Fruit fly (Drosophila melanogaster): ENCODE measurements around the gene CG43739.

Gene CG43739

DNA sequence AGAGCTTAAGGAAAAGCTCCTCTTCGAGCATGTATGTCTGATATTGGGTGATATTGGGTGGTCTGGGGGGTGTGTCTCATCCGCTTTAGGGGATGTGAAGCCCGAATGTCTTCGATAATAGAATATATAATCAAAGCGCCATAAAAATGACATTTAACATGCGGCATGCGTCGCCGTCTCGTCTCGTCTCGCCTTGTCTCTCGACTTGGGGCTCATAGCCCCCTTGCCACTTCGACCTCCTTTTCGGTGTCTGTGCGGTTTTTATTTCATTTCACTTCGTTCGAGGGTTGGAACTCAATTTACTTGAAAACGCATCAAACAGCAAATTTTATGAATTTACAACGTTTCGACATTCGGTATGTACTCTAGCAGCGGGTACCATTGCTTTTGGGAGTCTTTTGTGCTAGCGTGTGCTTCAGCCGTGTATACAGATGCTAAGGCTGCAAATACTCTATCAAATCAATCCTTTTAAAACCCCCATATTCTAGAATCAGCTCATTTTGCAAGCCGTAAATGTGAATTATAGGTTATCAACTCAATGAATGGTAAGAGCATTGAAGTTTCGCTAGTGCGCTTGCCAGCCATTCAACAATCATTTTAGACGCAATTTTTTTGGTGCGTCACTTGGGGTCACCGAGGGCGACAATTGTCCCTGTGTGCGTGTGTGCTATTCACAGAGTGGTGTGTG lies 31.8 kb upstream of the CG43739 start (continued):
- TF ChIP-seq CG17186 (GFP tag; optimal IDR thresholded peaks at IDR 0.05) (no peak), cad (GFP tag; optimal IDR thresholded peaks at IDR 0.05) (no peak), Taf1 (GFP tag; IDR thresholded peaks at IDR 0.05) (no peak; the same call in 1 of the 2 replicates), Nf-YB (GFP tag; optimal IDR thresholded peaks at IDR 0.05) (no peak), CkIIα-i1 (GFP tag; IDR thresholded peaks at IDR 0.05) (no peak), CG14965 (GFP tag; optimal IDR thresholded peaks at IDR 0.05; ENCODE audit: borderline replicate concordance) (no peak), maf-S (GFP tag; optimal IDR thresholded peaks at IDR 0.05) (peak; percentile 20), CG7271 (tag; optimal IDR thresholded peaks at IDR 0.05) (no peak), eyg (GFP tag; optimal IDR thresholded peaks at IDR 0.05) (no peak), Hsf (GFP tag; optimal IDR thresholded peaks at IDR 0.05) (peak; percentile 55), Kr (GFP tag; optimal IDR thresholded peaks at IDR 0.05) (no peak), CG31224 (GFP tag; IDR thresholded peaks at IDR 0.05) (no peak), Hr39 (optimal IDR thresholded peaks at IDR 0.05) (no peak), ken (GFP tag; IDR thresholded peaks at IDR 0.05) (peak; percentile 64), CG34224 (GFP tag; IDR thresholded peaks at IDR 0.05; ENCODE audit: partially characterized antibody) (no peak), CG2199 (GFP tag; IDR thresholded peaks at IDR 0.05) (no peak), HLH3B (GFP tag; IDR thresholded peaks at IDR 0.05) (peak; percentile 78), ATbp (GFP tag; optimal IDR thresholded peaks at IDR 0.05) (peak; percentile 71), Lhr (GFP tag; optimal IDR thresholded peaks at IDR 0.05) (no peak), Asciz (GFP tag; optimal IDR thresholded peaks at IDR 0.05) (no peak), zen2 (GFP tag; IDR thresholded peaks at IDR 0.05; ENCODE audit: partially characterized antibody) (no peak), CG3995 (GFP tag; optimal IDR thresholded peaks at IDR 0.05) (no peak), sd (tag; optimal IDR thresholded peaks at IDR 0.05) (no peak), Nf-YC (tag; optimal IDR thresholded peaks at IDR 0.05) (no peak), row (GFP tag; IDR thresholded peaks at IDR 0.05) (peak; percentile 79), Nf-YA (GFP tag; IDR thresholded peaks at IDR 0.05) (no peak), chn (GFP tag; optimal IDR thresholded peaks at IDR 0.05) (peak; percentile 43), bsh (GFP tag; optimal IDR thresholded peaks at IDR 0.05) (peak in 1 of 2 experiments; percentile 64), seq (GFP tag; IDR thresholded peaks at IDR 0.05) (no peak), Stat92E (GFP tag; optimal IDR thresholded peaks at IDR 0.05) (no peak), CG1233 (GFP tag; optimal IDR thresholded peaks at IDR 0.05) (no peak), hkb (optimal IDR thresholded peaks at IDR 0.05) (no peak), hkb (GFP tag; IDR thresholded peaks at IDR 0.05) (peak; percentile 85), Dbx (GFP tag; IDR thresholded peaks at IDR 0.05) (peak; percentile 50; the same call in 1 of the 3 replicates), CG8924 (tag; optimal IDR thresholded peaks at IDR 0.05) (peak; percentile 55), CG4424 (GFP tag; optimal IDR thresholded peaks at IDR 0.05) (no peak), stwl (tag; optimal IDR thresholded peaks at IDR 0.05) (no peak), CG12071 (GFP tag; optimal IDR thresholded peaks at IDR 0.05) (peak; percentile 15), CG42726 (GFP tag; IDR thresholded peaks at IDR 0.05; ENCODE audit: partially characterized antibody) (no peak), Drgx (GFP tag; IDR thresholded peaks at IDR 0.05) (no peak), CG12219 (GFP tag; optimal IDR thresholded peaks at IDR 0.05) (peak; percentile 53), ham (GFP tag; IDR thresholded peaks at IDR 0.05) (no peak), lilli (GFP tag; optimal IDR thresholded peaks at IDR 0.05) (peak; percentile 47), kay (GFP tag; optimal IDR thresholded peaks at IDR 0.05) (no peak), dan (GFP tag; IDR thresholded peaks at IDR 0.05) (no peak), CG10565 (GFP tag; optimal IDR thresholded peaks at IDR 0.05) (no peak), MBD-R2 (GFP tag; IDR thresholded peaks at IDR 0.05) (no peak; the same call in 1 of the 2 replicates), CG15479 (GFP tag; optimal IDR thresholded peaks at IDR 0.05) (no peak), ase (GFP tag; IDR thresholded peaks at IDR 0.05) (0 out of 3 replicates have a peak, but pooled peaks have one; percentile 13), CG16779 (GFP tag; IDR thresholded peaks at IDR 0.05) (no peak), HLHmδ (GFP tag; optimal IDR thresholded peaks at IDR 0.05) (no peak)
